Fruit fly (Drosophila melanogaster): ENCODE results near the gene RpS14b.
A peak's percentile ranks its signal among the peaks of the same experiment; 100 is the strongest.

The RpS14b gene

dm6 chrX:7975516-7976257, 41.0 kb downstream of the RpS14b start (continued):
- no peak for TF ChIP-seq mirr (GFP tag; optimal IDR thresholded peaks at IDR 0.05)
- no peak for TF ChIP-seq zfh2 (GFP tag; optimal IDR thresholded peaks at IDR 0.05)
- no peak for TF ChIP-seq amos (GFP tag; IDR thresholded peaks at IDR 0.05; ENCODE audit: partially characterized antibody)
- peak; percentile 35; the same call in 1 of the 2 replicates for TF ChIP-seq Drgx (GFP tag; IDR thresholded peaks at IDR 0.05)
- no peak for TF ChIP-seq abd-A (tag; optimal IDR thresholded peaks at IDR 0.05)
- TF ChIP-seq GATAe (GFP tag; conservative IDR thresholded peaks at IDR 0.05): no peak
- TF ChIP-seq CG2678 (tag; optimal IDR thresholded peaks at IDR 0.05): peak; percentile 33
- TF ChIP-seq Atf6 (GFP tag; IDR thresholded peaks at IDR 0.05): no peak
- TF ChIP-seq CG14050 (GFP tag; IDR thresholded peaks at IDR 0.05): no peak
- peak; percentile 7 for TF ChIP-seq CG10654 (GFP tag; optimal IDR thresholded peaks at IDR 0.05)
- no peak for TF ChIP-seq Taf1 (GFP tag; IDR thresholded peaks at IDR 0.05)
- TF ChIP-seq CG9215 (GFP tag; IDR thresholded peaks at IDR 0.05): no peak
- TF ChIP-seq CG3407 (GFP tag; optimal IDR thresholded peaks at IDR 0.05): no peak
- no peak for TF ChIP-seq CG2120 (GFP tag; optimal IDR thresholded peaks at IDR 0.05)
- peak; percentile 48 for TF ChIP-seq CG17359 (tag; optimal IDR thresholded peaks at IDR 0.05)
- no peak for TF ChIP-seq CG2116 (GFP tag; optimal IDR thresholded peaks at IDR 0.05)
- peak; percentile 31 for TF ChIP-seq gsb-n (tag; optimal IDR thresholded peaks at IDR 0.05)
- TF ChIP-seq CG3847 (GFP tag; IDR thresholded peaks at IDR 0.05): no peak
- TF ChIP-seq sisA (GFP tag; IDR thresholded peaks at IDR 0.05): peak; percentile 48
- TF ChIP-seq Awh (GFP tag; IDR thresholded peaks at IDR 0.05): no peak
- 0 out of 2 replicates have a peak, but pooled peaks have one; percentile 12 for TF ChIP-seq ssp (GFP tag; IDR thresholded peaks at IDR 0.05)
- no peak for TF ChIP-seq pzg (GFP tag; optimal IDR thresholded peaks at IDR 0.05)
- no peak for TF ChIP-seq ham (GFP tag; IDR thresholded peaks at IDR 0.05)
- TF ChIP-seq dimm (GFP tag; IDR thresholded peaks at IDR 0.05): no peak
- TF ChIP-seq tin (GFP tag; optimal IDR thresholded peaks at IDR 0.05): peak; percentile 12
- TF ChIP-seq ind (GFP tag; optimal IDR thresholded peaks at IDR 0.05): peak; percentile 36
- TF ChIP-seq Gug (GFP tag; IDR thresholded peaks at IDR 0.05): no peak
- 0 out of 2 replicates have a peak, but pooled peaks have one; percentile 11 for TF ChIP-seq onecut (GFP tag; IDR thresholded peaks at IDR 0.05)
- no peak for TF ChIP-seq CG8944 (GFP tag; optimal IDR thresholded peaks at IDR 0.05)
- TF ChIP-seq NfI (GFP tag; optimal IDR thresholded peaks at IDR 0.05): no peak
- TF ChIP-seq CG18011 (GFP tag; optimal IDR thresholded peaks at IDR 0.05): no peak
- TF ChIP-seq CG15696 (tag; optimal IDR thresholded peaks at IDR 0.05): no peak
- peak; percentile 37 for TF ChIP-seq CG8388 (GFP tag; optimal IDR thresholded peaks at IDR 0.05)
- no peak for TF ChIP-seq inv (GFP tag; IDR thresholded peaks at IDR 0.05; ENCODE audit: partially characterized antibody)
- no peak for TF ChIP-seq nom (GFP tag; optimal IDR thresholded peaks at IDR 0.05)
- TF ChIP-seq CG6765 (GFP tag; optimal IDR thresholded peaks at IDR 0.05): no peak
- peak; percentile 2 for TF ChIP-seq Hsf (GFP tag; optimal IDR thresholded peaks at IDR 0.05)
- TF ChIP-seq crol (GFP tag; IDR thresholded peaks at IDR 0.05): peak; percentile 95
- no peak for TF ChIP-seq nerfin-2 (GFP tag; IDR thresholded peaks at IDR 0.05; ENCODE audit: partially characterized antibody)
- no peak for TF ChIP-seq ash1 (GFP tag; optimal IDR thresholded peaks at IDR 0.05)
- peak; percentile 28 for TF ChIP-seq D19A (tag; optimal IDR thresholded peaks at IDR 0.05)
- no peak for TF ChIP-seq Gsc (GFP tag; IDR thresholded peaks at IDR 0.05)
- no peak for TF ChIP-seq CG3995 (GFP tag; optimal IDR thresholded peaks at IDR 0.05)
- peak; percentile 23 for TF ChIP-seq CG17829 (tag; optimal IDR thresholded peaks at IDR 0.05)
- TF ChIP-seq CG11456 (GFP tag; IDR thresholded peaks at IDR 0.05): no peak
- no peak for TF ChIP-seq CG17802 (tag; optimal IDR thresholded peaks at IDR 0.05)
- no peak for TF ChIP-seq HmgZ (tag; optimal IDR thresholded peaks at IDR 0.05)
- peak; percentile 10 for TF ChIP-seq Sox100B (GFP tag; optimal IDR thresholded peaks at IDR 0.05)
- TF ChIP-seq HLH3B (GFP tag; IDR thresholded peaks at IDR 0.05): 0 out of 2 replicates have a peak, but pooled peaks have one; percentile 26
- peak in 1 of 3 experiments; percentile 14 for TF ChIP-seq lola (GFP tag; optimal IDR thresholded peaks at IDR 0.05)
